Fruit fly (Drosophila melanogaster) whole organism: ENCODE measurements around the gene slam.

Experiments used
- Dll ChIP-seq: fragments of >200 bp; optimal IDR thresholded peaks from 2 replicates; lab custom pipeline; 2017
- EcR ChIP-seq, 2 experiments: fragments of >200 bp; optimal IDR thresholded peaks; 2 replicates each; lab custom pipeline; 2017; ENCODE audit warnings: missing biosample characterization in 2 of 2, missing genetic modification characterization in 2 of 2, missing genetic modification reagents in 2 of 2
- pan ChIP-seq: fragments of >200 bp; optimal IDR thresholded peaks from 2 replicates; lab custom pipeline; 2017
- psq ChIP-seq: fragments of >200 bp; optimal IDR thresholded peaks from 2 replicates; lab custom pipeline; 2017
- usp ChIP-seq: fragments of >200 bp; optimal IDR thresholded peaks from 2 replicates; lab custom pipeline; 2017; ENCODE audit warnings: missing biosample characterization, missing genetic modification characterization, mixed read lengths

DNA sequence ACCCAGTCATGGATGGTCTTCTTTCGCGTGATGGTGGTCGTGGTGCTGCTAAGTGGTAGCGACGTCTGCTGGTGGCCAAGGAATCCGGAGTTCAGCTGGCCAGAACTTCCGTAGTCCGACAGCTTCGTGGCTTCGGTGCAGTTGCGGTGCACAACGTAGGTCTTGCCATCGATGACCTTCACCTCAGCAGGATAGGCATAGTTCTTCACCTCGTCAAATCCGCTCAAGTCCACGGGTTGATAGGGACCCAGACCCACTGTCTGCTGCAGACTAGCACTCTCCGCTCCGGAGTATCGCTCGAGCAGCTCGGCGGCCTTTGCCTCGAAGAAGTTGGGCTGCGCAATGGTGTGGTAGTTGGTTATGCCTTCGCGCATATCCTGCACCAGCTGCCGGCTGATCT is 49.3 kb downstream of the slam start:
- TF ChIP-seq usp (no peak), psq (no peak), EcR (GFP tag; optimal IDR thresholded peaks at IDR 0.05; lab: Kevin White, UChicago) (no peak), Dll (lab: Kevin White, UChicago) (no peak), pan (no peak)
